Fruit fly (Drosophila melanogaster): ENCODE measurements around the gene Prp16.

Gene Prp16

dm6 chrX:14233843-14234337, 32.7 kb downstream of the Prp16 start, which contains the start of gene CG42271:
Gene CG42271, minus strand, starts transcription at chrX:14234066.
- no peak for TF ChIP-seq CTCF (optimal IDR thresholded peaks at IDR 0.05)
- no peak for TF ChIP-seq CG8478 (optimal IDR thresholded peaks at IDR 0.05)

- TF ChIP-seq CTCF (optimal IDR thresholded peaks at IDR 0.05) (no peak), CG8478 (optimal IDR thresholded peaks at IDR 0.05) (no peak)
Measured at dm6 chrX:14234468-14234867, 33.3 kb downstream of the Prp16 start.

- TF ChIP-seq CTCF (optimal IDR thresholded peaks at IDR 0.05) (no peak), CG8478 (optimal IDR thresholded peaks at IDR 0.05) (no peak)
Measured at dm6 chrX:14237873-14238394, 36.8 kb downstream of the Prp16 start, which contains the start of the genes Fbxl4 and Dus2. Gene Fbxl4, minus strand, starts transcription at chrX:14237923. Gene Dus2, plus strand, starts transcription at chrX:14237988.

dm6 chrX:14242479-14242878, 41.3 kb downstream of the Prp16 start, which contains the start of gene mRNA-cap:
Gene mRNA-cap, minus strand, starts transcription at chrX:14242822.
- TF ChIP-seq CTCF (optimal IDR thresholded peaks at IDR 0.05) (no peak), CG8478 (optimal IDR thresholded peaks at IDR 0.05) (no peak)

- TF ChIP-seq CTCF (optimal IDR thresholded peaks at IDR 0.05) (no peak), CG8478 (optimal IDR thresholded peaks at IDR 0.05) (no peak)
Measured at dm6 chrX:14242941-14243736, 42.0 kb downstream of the Prp16 start, which contains the start of gene CG32599. Gene CG32599, plus strand, starts transcription at chrX:14243686.

dm6 chrX:14247035-14247786, 46.0 kb downstream of the Prp16 start, which contains the start of gene mud:
Gene mud, plus strand, starts transcription at chrX:14247732.
- TF ChIP-seq CTCF (optimal IDR thresholded peaks at IDR 0.05) (peak; percentile 74 to 85), CG8478 (optimal IDR thresholded peaks at IDR 0.05) (no peak)

- no peak for TF ChIP-seq CTCF (optimal IDR thresholded peaks at IDR 0.05)
- no peak for TF ChIP-seq CG8478 (optimal IDR thresholded peaks at IDR 0.05)
Measured at dm6 chrX:14260863-14261262, 59.7 kb downstream of the Prp16 start, which contains the start of the genes CG46317 and Tat. Gene CG46317, plus strand, starts transcription at chrX:14261223. Gene Tat, plus strand, starts transcription at chrX:14261223.

- TF ChIP-seq CG8478 (optimal IDR thresholded peaks at IDR 0.05) = no peak
- no peak for TF ChIP-seq CTCF (optimal IDR thresholded peaks at IDR 0.05)
Measured at dm6 chrX:14265149-14265548, 64.0 kb downstream of the Prp16 start.

- TF ChIP-seq CG8478 (optimal IDR thresholded peaks at IDR 0.05) = no peak
- no peak for TF ChIP-seq CTCF (optimal IDR thresholded peaks at IDR 0.05)
Measured at dm6 chrX:14266075-14266474, 64.9 kb downstream of the Prp16 start, which contains the start of the genes CG13404 and na. Gene CG13404, minus strand, starts transcription at chrX:14266250. Gene na, plus strand, starts transcription at chrX:14266367.

Data from S2 (cell line).